Fruit fly (Drosophila melanogaster) whole organism, embryonic: ENCODE results near the gene kat80.

ENCODE experiments used
- CG12219 ChIP-seq: fragments of 200-800 bp; sonication (Bioruptor generic); optimal IDR thresholded peaks from 3 replicates; lab custom pipeline; 2018; ENCODE audit warnings: missing biosample characterization, mild to moderate bottlenecking, missing genetic modification characterization
- CG6854 ChIP-seq: fragments of 200-800 bp; sonication (Bioruptor generic); optimal IDR thresholded peaks from 3 replicates; lab custom pipeline; 2017; ENCODE audit warnings: missing biosample characterization, mild to moderate bottlenecking, missing genetic modification characterization
- CG8924 ChIP-seq: fragments of 200-800 bp; optimal IDR thresholded peaks from 3 replicates; lab custom pipeline; 2019; ENCODE audit warnings: missing biosample characterization, mild to moderate bottlenecking, missing genetic modification characterization, moderate library complexity
- Fer3 ChIP-seq: fragments of 200-800 bp; sonication (Bioruptor generic); optimal IDR thresholded peaks from 2 replicates; lab custom pipeline; 2018; ENCODE audit warnings: missing biosample characterization, mild to moderate bottlenecking, missing genetic modification characterization, moderate library complexity
- Ssrp ChIP-seq: fragments of 200-800 bp; sonication (Bioruptor generic); optimal IDR thresholded peaks from 2 replicates; lab custom pipeline; 2018; ENCODE audit warnings: missing biosample characterization, mild to moderate bottlenecking, missing genetic modification characterization, moderate library complexity
- Vsx1 ChIP-seq: fragments of 200-800 bp; sonication (Bioruptor generic); optimal IDR thresholded peaks from 2 replicates; lab custom pipeline; 2017; ENCODE audit warnings: missing biosample characterization, mild to moderate bottlenecking, missing genetic modification characterization, missing genetic modification reagents
- danr ChIP-seq: fragments of 200-800 bp; sonication (Bioruptor generic); IDR thresholded peaks from 2 replicates; pipeline ENCODE4 v1.3.6; 2022; ENCODE audit warnings: missing biosample characterization, missing genetic modification characterization
- ham ChIP-seq: fragments of 200-800 bp; sonication (Bioruptor generic); IDR thresholded peaks from 2 replicates; pipeline ENCODE4 v1.3.6; 2022; ENCODE audit warnings: missing biosample characterization, missing genetic modification characterization

- TF ChIP-seq CG6854 (GFP tag; lab: Kevin White, UChicago), result no peak
- no peak for TF ChIP-seq danr (GFP tag; lab: Robert Waterston, UW)
- no peak for TF ChIP-seq Vsx1 (GFP tag; lab: Kevin White, UChicago)
- no peak for TF ChIP-seq CG8924
- peak; percentile 38 for TF ChIP-seq Fer3
- no peak for TF ChIP-seq ham (GFP tag; lab: Robert Waterston, UW)
- TF ChIP-seq CG12219 (GFP tag; lab: Kevin White, UChicago), result no peak
- peak; percentile 13 for TF ChIP-seq Ssrp (tag; lab: Kevin White, UChicago)
These were observed 9.2 kb upstream of the kat80 start for dm6 chrX:16285186-16285585.
